Fruit fly (Drosophila melanogaster) whole organism, pupa: ENCODE measurements around the gene Klc.

Source experiments
- Ets98B ChIP-seq: fragments of 200-800 bp; sonication (Bioruptor generic); IDR thresholded peaks from 2 replicates; pipeline ENCODE4 v1.3.6; 2022; ENCODE audit warnings: missing biosample characterization, missing genetic modification characterization
- rn ChIP-seq: fragments of 200-800 bp; sonication (Bioruptor generic); IDR thresholded peaks from 2 replicates; pipeline ENCODE4 v1.3.6; 2022; ENCODE audit warnings: missing biosample characterization, missing genetic modification characterization

- TF ChIP-seq rn (no peak), Ets98B (GFP tag; lab: Robert Waterston, UW) (no peak)
Measured at dm6 chr3L:12720699-12721098, 29.2 kb downstream of the Klc start.
